Worm (Caenorhabditis elegans) whole organism, L4 larva: Measurements from ENCODE around the gene bath-19.
"Not testable (repeated sequence)": the region's sequence is repeated elsewhere in the genome, so short reads cannot be mapped to it uniquely, and the experiment has no call there.

Experiments used
- D1046.2 ChIP-seq: fragments of 200-800 bp; sonication (Bioruptor generic); IDR thresholded peaks from 2 replicates; pipeline ENCODE4 v1.3.6; 2022; ENCODE audit warnings: missing genetic modification characterization, missing compliant biosample characterization
- F26F4.8 ChIP-seq: fragments of 200-800 bp; sonication (Bioruptor generic); conservative IDR thresholded peaks from 2 replicates; pipeline ENCODE4 v1.3.6; 2022; ENCODE audit warnings: missing genetic modification characterization, missing compliant biosample characterization
- Y105C5A.15 ChIP-seq: fragments of 200-800 bp; sonication (Bioruptor generic); IDR thresholded peaks from 2 replicates; pipeline ENCODE4 v1.3.6; 2022; ENCODE audit warnings: missing genetic modification characterization, missing compliant biosample characterization
- Y48G9A.11 ChIP-seq: fragments of 200-800 bp; sonication (Bioruptor generic); IDR thresholded peaks from 2 replicates; pipeline ENCODE4 v1.3.6; 2022; ENCODE audit warnings: missing genetic modification reagents, missing genetic modification characterization, missing compliant biosample characterization
- aha-1 ChIP-seq: fragments of 150-350 bp; peaks from one replicate; lab custom pipeline; 2014; ENCODE audit warnings: missing biosample characterization, missing genetic modification characterization
- aly-2 ChIP-seq: sonication (generic microtip); optimal IDR thresholded peaks from 2 replicates; lab custom pipeline; 2018; ENCODE audit warnings: missing biosample characterization, missing genetic modification characterization
- arid-1 ChIP-seq: fragments of 200-800 bp; sonication (Bioruptor generic); conservative IDR thresholded peaks from 2 replicates; pipeline ENCODE4 v1.3.6; 2022; ENCODE audit warnings: missing genetic modification reagents, missing genetic modification characterization, missing compliant biosample characterization
- ceh-32 ChIP-seq: sonication (generic microtip); optimal IDR thresholded peaks from 2 replicates; lab custom pipeline; 2016; ENCODE audit warnings: mild to moderate bottlenecking, missing genetic modification characterization, missing compliant biosample characterization; ENCODE audit not compliant: poor library complexity
- ceh-44 ChIP-seq: fragments of 200-800 bp; sonication (Bioruptor generic); IDR thresholded peaks from 2 replicates; pipeline ENCODE4 v1.3.6; 2022; ENCODE audit warnings: missing genetic modification reagents, missing genetic modification characterization, missing compliant biosample characterization
- ces-1 ChIP-seq: fragments of 150-350 bp; sonication (generic microtip); optimal IDR thresholded peaks from 4 replicates; lab custom pipeline; 2014; ENCODE audit warnings: missing biosample characterization, missing genetic modification reagents, missing genetic modification characterization
- daf-16 ChIP-seq, 3 experiments: sonication (generic microtip); optimal IDR thresholded peaks; 2 replicates each; lab custom pipeline; 2016 to 2017; ENCODE audit warnings: missing genetic modification characterization in 3 of 3, missing genetic modification reagents in 3 of 3, mild to moderate bottlenecking in 2 of 3, missing compliant biosample characterization in 2 of 3, missing biosample characterization in 1 of 3, moderate library complexity in 1 of 3
- dmd-8 ChIP-seq: fragments of 200-800 bp; sonication (Bioruptor generic); IDR thresholded peaks from 2 replicates; pipeline ENCODE4 v1.3.6; 2022; ENCODE audit warnings: missing genetic modification characterization, missing compliant biosample characterization
- fkh-10 ChIP-seq: fragments of 150-350 bp; optimal IDR thresholded peaks from 2 replicates; lab custom pipeline; 2014; ENCODE audit warnings: missing biosample characterization, missing genetic modification reagents, missing genetic modification characterization
- gei-8 ChIP-seq: fragments of 200-800 bp; sonication (Bioruptor generic); optimal IDR thresholded peaks from 2 replicates; lab custom pipeline; 2018; ENCODE audit warnings: mild to moderate bottlenecking, missing genetic modification characterization, missing compliant biosample characterization
- hlh-11 ChIP-seq: fragments of 200-800 bp; sonication (Bioruptor generic); optimal IDR thresholded peaks from 2 replicates; lab custom pipeline; 2018; ENCODE audit warnings: mild to moderate bottlenecking, missing genetic modification characterization, missing compliant biosample characterization
- lin-15B ChIP-seq: fragments of 150-350 bp; sonication (generic microtip); optimal IDR thresholded peaks from 3 replicates; lab custom pipeline; 2014; ENCODE audit warnings: missing biosample characterization, missing genetic modification characterization
- lir-3 ChIP-seq: sonication (generic microtip); optimal IDR thresholded peaks from 2 replicates; lab custom pipeline; 2016; ENCODE audit warnings: mild to moderate bottlenecking, missing genetic modification characterization, missing compliant biosample characterization
- madf-5 ChIP-seq, 2 experiments: fragments of 200-800 bp; sonication (Bioruptor generic); IDR thresholded peaks; 2 replicates each; pipeline ENCODE4 v1.3.6; 2022; ENCODE audit warnings: missing compliant biosample characterization in 2 of 2, missing genetic modification characterization in 2 of 2
- madf-9 ChIP-seq: fragments of 200-800 bp; sonication (Bioruptor generic); conservative IDR thresholded peaks from 2 replicates; pipeline ENCODE4 v1.3.6; 2022; ENCODE audit warnings: missing genetic modification reagents, missing genetic modification characterization, missing compliant biosample characterization
- mdl-1 ChIP-seq, 2 experiments: fragments of 150-350 bp in 1 of 2; sonication (generic microtip) in 1 of 2; optimal IDR thresholded peaks; 2 replicates each; lab custom pipeline; 2014 to 2017; ENCODE audit warnings: missing biosample characterization in 2 of 2, missing genetic modification characterization in 2 of 2
- mdt-29 ChIP-seq: fragments of 200-800 bp; sonication (Bioruptor generic); IDR thresholded peaks from 2 replicates; pipeline ENCODE4 v1.3.6; 2022; ENCODE audit warnings: missing genetic modification reagents, missing genetic modification characterization, missing compliant biosample characterization
- mep-1 ChIP-seq: fragments of 150-350 bp; sonication (generic microtip); optimal IDR thresholded peaks from 3 replicates; lab custom pipeline; 2014; ENCODE audit warnings: missing biosample characterization, missing genetic modification characterization
- mes-2 ChIP-seq: sonication (generic microtip); optimal IDR thresholded peaks from 2 replicates; lab custom pipeline; 2016; ENCODE audit warnings: missing genotype, mild to moderate bottlenecking, missing genetic modification characterization, missing compliant biosample characterization; ENCODE audit not compliant: poor library complexity, severe bottlenecking
- nhr-10 ChIP-seq: fragments of 150-350 bp; optimal IDR thresholded peaks from 2 replicates; lab custom pipeline; 2014; ENCODE audit warnings: missing biosample characterization, missing genetic modification characterization
- nhr-111 ChIP-seq: fragments of 200-800 bp; sonication (Bioruptor generic); optimal IDR thresholded peaks from 2 replicates; lab custom pipeline; 2018; ENCODE audit warnings: mild to moderate bottlenecking, missing genetic modification characterization, missing compliant biosample characterization
- nhr-28 ChIP-seq: fragments of 150-350 bp; optimal IDR thresholded peaks from 2 replicates; lab custom pipeline; 2014; ENCODE audit warnings: missing biosample characterization, missing genetic modification characterization
- nhr-42 ChIP-seq: fragments of 200-800 bp; sonication (Bioruptor generic); IDR thresholded peaks from 2 replicates; pipeline ENCODE4 v1.3.6; 2022; ENCODE audit warnings: missing genetic modification characterization, missing compliant biosample characterization
- nhr-76 ChIP-seq: fragments of 150-350 bp; optimal IDR thresholded peaks from 2 replicates; lab custom pipeline; 2014; ENCODE audit warnings: missing biosample characterization, missing genetic modification characterization
- nhr-77 ChIP-seq: fragments of 150-350 bp; optimal IDR thresholded peaks from 2 replicates; lab custom pipeline; 2014; ENCODE audit warnings: missing biosample characterization, missing genetic modification characterization
- pha-4 ChIP-seq, 2 experiments: fragments of 150-350 bp in 1 of 2; fragments of 200-800 bp in 1 of 2; sonication (Bioruptor generic) in 1 of 2; IDR thresholded peaks in 1 of 2; optimal IDR thresholded peaks in 1 of 2; 2 replicates each; pipeline versions ENCODE4 v1.3.6 to Lab custom; 2014 to 2022; ENCODE audit warnings: missing genetic modification characterization in 2 of 2, missing genetic modification reagents in 2 of 2, missing biosample characterization in 1 of 2, missing compliant biosample characterization in 1 of 2
- php-3 ChIP-seq: fragments of 200-800 bp; sonication (Bioruptor generic); IDR thresholded peaks from 2 replicates; pipeline ENCODE4 v1.3.6; 2022; ENCODE audit warnings: missing genetic modification reagents, missing genetic modification characterization, missing compliant biosample characterization
- pqm-1 ChIP-seq: sonication (generic microtip); optimal IDR thresholded peaks from 2 replicates; lab custom pipeline; 2017; ENCODE audit warnings: missing biosample characterization, missing genetic modification characterization
- rbr-2 ChIP-seq: sonication (generic microtip); optimal IDR thresholded peaks from 2 replicates; lab custom pipeline; 2016; ENCODE audit warnings: missing genotype, missing genetic modification characterization, missing compliant biosample characterization
- spr-3 ChIP-seq: fragments of 200-800 bp; sonication (Bioruptor generic); optimal IDR thresholded peaks from 2 replicates; lab custom pipeline; 2018; ENCODE audit warnings: mild to moderate bottlenecking, missing genetic modification characterization, missing compliant biosample characterization
- tra-1 ChIP-seq: fragments of 200-800 bp; sonication (Bioruptor generic); IDR thresholded peaks from 2 replicates; pipeline ENCODE4 v1.3.6; 2022; ENCODE audit warnings: missing genetic modification reagents, missing genetic modification characterization, missing compliant biosample characterization
- unc-62 ChIP-seq, 3 experiments: fragments of 150-350 bp in 1 of 3; sonication (generic microtip); optimal IDR thresholded peaks in 2 of 3; peaks in 1 of 3; 1 replicate in 1 of 3; 2 replicates in 2 of 3; lab custom pipeline; 2014 to 2017; ENCODE audit warnings: missing biosample characterization in 3 of 3, missing genetic modification characterization in 3 of 3, missing genetic modification reagents in 3 of 3, missing genotype in 1 of 3
- vab-7 ChIP-seq: fragments of 200-800 bp; sonication (Bioruptor generic); IDR thresholded peaks from 2 replicates; pipeline ENCODE4 v1.3.6; 2022; ENCODE audit warnings: missing genetic modification reagents, missing genetic modification characterization, missing compliant biosample characterization
- zag-1 ChIP-seq: fragments of 150-350 bp; optimal IDR thresholded peaks from 2 replicates; lab custom pipeline; 2014; ENCODE audit warnings: missing biosample characterization, missing genetic modification characterization
- zip-2 ChIP-seq: fragments of 150-350 bp; optimal IDR thresholded peaks from 2 replicates; lab custom pipeline; 2014; ENCODE audit warnings: missing biosample characterization, missing genetic modification characterization
- ztf-11 ChIP-seq: fragments of 150-350 bp; optimal IDR thresholded peaks from 2 replicates; lab custom pipeline; 2014; ENCODE audit warnings: missing biosample characterization, missing genetic modification characterization

bath-19 gene

ce11 chrII:2000720-2001119, 38.5 kb downstream of the bath-19 start, which contains the start of gene ceh-84:
Gene ceh-84, minus strand, starts transcription at chrII:2000820.
- not testable (repeated sequence) for TF ChIP-seq ceh-32 (tag; lab: Kevin White, UChicago); hlh-11; pha-4 (GFP tag; IDR thresholded peaks at IDR 0.05; lab: Robert Waterston, UW); pha-4 (tag; optimal IDR thresholded peaks at IDR 0.05; lab: Kevin White, UChicago)

ce11 chrII:1998561-1998960, 40.6 kb downstream of the bath-19 start, which contains the start of gene math-19:
Gene math-19, plus strand, starts transcription at chrII:1998861.
- not testable (repeated sequence) for TF ChIP-seq lir-3 (tag; lab: Kevin White, UChicago); arid-1; nhr-42 (GFP tag; lab: Robert Waterston, UW)

- no peak for TF ChIP-seq dmd-8 (GFP tag; lab: Robert Waterston, UW)
- TF ChIP-seq ces-1 = no peak
Measured at ce11 chrII:1996237-1996636, 43.0 kb downstream of the bath-19 start, which contains the start of gene math-20. Gene math-20, plus strand, starts transcription at chrII:1996537.

ce11 chrII:1995744-1996143, 43.4 kb downstream of the bath-19 start:
- TF ChIP-seq mdl-1 (tag; optimal IDR thresholded peaks at IDR 0.05; lab: Kevin White, UChicago) = no peak
- TF ChIP-seq nhr-10 (tag; lab: Kevin White, UChicago) = no peak
- no peak for TF ChIP-seq ceh-44 (GFP tag; lab: Robert Waterston, UW)
- no peak for TF ChIP-seq fkh-10 (GFP tag; lab: Kevin White, UChicago)
- no peak for TF ChIP-seq Y48G9A.11 (GFP tag; lab: Robert Waterston, UW)
- no peak for TF ChIP-seq mdt-29 (GFP tag; lab: Robert Waterston, UW)
- TF ChIP-seq nhr-111 (GFP tag; lab: Kevin White, UChicago) = no peak
- TF ChIP-seq php-3 (GFP tag; lab: Robert Waterston, UW) = peak; percentile 45; the same call in 1 of the 2 replicates
- TF ChIP-seq F26F4.8 (GFP tag; lab: Robert Waterston, UW) = no peak
- no peak for TF ChIP-seq D1046.2 (GFP tag; lab: Robert Waterston, UW)
- no peak for TF ChIP-seq madf-5 (GFP tag; IDR thresholded peaks at IDR 0.05; lab: Robert Waterston, UW)
- no peak for TF ChIP-seq madf-9
- no peak for TF ChIP-seq mep-1 (tag; lab: Kevin White, UChicago)
- no peak for TF ChIP-seq nhr-77 (tag; lab: Kevin White, UChicago)
- no peak for TF ChIP-seq zag-1 (tag; lab: Kevin White, UChicago)
- TF ChIP-seq spr-3 (GFP tag; lab: Kevin White, UChicago) = no peak
- TF ChIP-seq ztf-11 (tag; lab: Kevin White, UChicago) = no peak
- TF ChIP-seq tra-1 (GFP tag; lab: Robert Waterston, UW) = no peak
- no peak for TF ChIP-seq rbr-2 (tag; lab: Kevin White, UChicago)
- no peak for TF ChIP-seq dmd-8 (GFP tag; lab: Robert Waterston, UW)
- peak; percentile 91 for TF ChIP-seq pqm-1 (tag; lab: Kevin White, UChicago)
- TF ChIP-seq vab-7 = no peak
- no peak for TF ChIP-seq Y105C5A.15
- TF ChIP-seq daf-16 (GFP tag; optimal IDR thresholded peaks at IDR 0.05; lab: Kevin White, UChicago) = no peak
- TF ChIP-seq daf-16 (tag; optimal IDR thresholded peaks at IDR 0.05; lab: Kevin White, UChicago) = peak; percentile 84
- peak in 1 of 2 experiments; percentile 13 for TF ChIP-seq unc-62 (GFP tag; optimal IDR thresholded peaks at IDR 0.05 in 1 of 2; lab: Kevin White, UChicago)
- TF ChIP-seq unc-62 (tag; optimal IDR thresholded peaks at IDR 0.05; lab: Kevin White, UChicago) = no peak
- no peak for TF ChIP-seq aly-2 (tag; lab: Kevin White, UChicago)
- TF ChIP-seq hlh-11 = peak; percentile 15
- TF ChIP-seq gei-8 (GFP tag; lab: Kevin White, UChicago) = no peak
- TF ChIP-seq aha-1 (tag; lab: Kevin White, UChicago) = no peak
- TF ChIP-seq nhr-76 (tag; lab: Kevin White, UChicago) = no peak
- TF ChIP-seq lin-15B (tag; lab: Kevin White, UChicago) = no peak
- peak; percentile 74 for TF ChIP-seq nhr-28
- TF ChIP-seq zip-2 (tag; lab: Kevin White, UChicago) = no peak
- no peak for TF ChIP-seq mes-2 (tag; lab: Kevin White, UChicago)
